Worm (Caenorhabditis elegans): ENCODE data around the gene Y110A2AL.6.

ce11 chrII:2856114-2856513 is 14.7 kb upstream of the Y110A2AL.6 start:
- TF ChIP-seq unc-62 (GFP tag; optimal IDR thresholded peaks at IDR 0.05) (no peak), pha-4 (tag; optimal IDR thresholded peaks at IDR 0.05) (no peak), lsy-2 (tag; optimal IDR thresholded peaks at IDR 0.05) (no peak), nhr-12 (tag; optimal IDR thresholded peaks at IDR 0.05) (no peak), nhr-237 (tag; optimal IDR thresholded peaks at IDR 0.05) (no peak)

All from whole organism, mixed stage, embryonic.